Worm (Caenorhabditis elegans): ENCODE results near the gene eef-1B.1.
"Not testable (repeated sequence)": the region's sequence is repeated elsewhere in the genome, so short reads cannot be mapped to it uniquely, and the experiment has no call there.

DNA sequence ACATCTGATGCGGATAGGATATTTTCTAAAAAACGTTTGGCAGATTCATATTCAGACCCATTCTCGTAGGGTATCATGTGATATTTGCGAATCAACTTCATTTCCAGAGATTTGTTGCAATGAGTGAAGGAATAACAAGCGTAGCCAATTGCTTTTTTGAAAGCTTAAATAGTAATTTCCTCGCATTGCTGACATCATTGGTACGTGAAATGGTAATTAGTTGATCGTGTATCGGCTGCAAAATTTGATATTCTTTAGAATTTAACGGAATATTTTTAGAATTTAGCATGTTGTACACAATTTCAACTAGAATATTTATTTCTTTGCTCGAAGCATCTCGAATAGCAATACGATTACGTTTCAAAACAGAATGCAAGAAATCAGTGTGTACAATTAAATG lies 10.5 kb downstream of the eef-1B.1 start, which contains the start of gene F54H12.4:
- TF ChIP-seq him-1, W03F9.2, dao-5 (tag; optimal IDR thresholded peaks at IDR 0.05): not testable (repeated sequence)
